Worm (Caenorhabditis elegans): ENCODE measurements around the gene orc-3.

- TF ChIP-seq ets-7 (tag; optimal IDR thresholded peaks at IDR 0.05) (no peak), ama-1 (optimal IDR thresholded peaks at IDR 0.05) (no peak), sea-1 (GFP tag; conservative IDR thresholded peaks at IDR 0.05) (no peak), hmbx-1 (tag; optimal IDR thresholded peaks at IDR 0.05) (no peak)
These were observed 11.7 kb upstream of the orc-3 start, which contains the start of gene dss-1 for ce11 chrIII:1196192-1196591.
